Worm (Caenorhabditis elegans) whole organism, mixed stage, embryonic: ENCODE measurements around the gene moc-3.

ENCODE experiments used
- M03D4.4 ChIP-seq: sonication (generic microtip); optimal IDR thresholded peaks from 2 replicates; lab custom pipeline; 2017; ENCODE audit warnings: mild to moderate bottlenecking, missing genetic modification characterization, missing compliant biosample characterization
- ceh-83 ChIP-seq: fragments of 200-800 bp; sonication (Bioruptor generic); optimal IDR thresholded peaks from 2 replicates; lab custom pipeline; 2018; ENCODE audit warnings: mild to moderate bottlenecking, missing genetic modification characterization, missing compliant biosample characterization
- cnd-1 ChIP-seq: fragments of 200-800 bp; sonication (Bioruptor generic); optimal IDR thresholded peaks from 2 replicates; lab custom pipeline; 2018; ENCODE audit warnings: mild to moderate bottlenecking, missing genetic modification characterization, missing compliant biosample characterization
- elt-1 ChIP-seq: sonication (generic microtip); optimal IDR thresholded peaks from 2 replicates; lab custom pipeline; 2017; ENCODE audit warnings: missing genetic modification characterization, mild to moderate bottlenecking, missing compliant biosample characterization, antibody characterized with exemption, moderate library complexity, borderline replicate concordance; ENCODE audit not compliant: insufficient read depth
- unc-39 ChIP-seq: fragments of 150-350 bp; optimal IDR thresholded peaks from 2 replicates; lab custom pipeline; 2014; ENCODE audit warnings: missing biosample characterization, missing genetic modification characterization

- TF ChIP-seq unc-39 (tag; lab: Kevin White, UChicago) (no peak), elt-1 (tag; lab: Kevin White, UChicago) (no peak), ceh-83 (GFP tag; lab: Kevin White, UChicago) (no peak), M03D4.4 (tag; lab: Kevin White, UChicago) (no peak), cnd-1 (no peak)
Observed at ce11 chrIV:8126902-8127301, 3.5 kb upstream of the moc-3 start, which contains the start of gene ceph-41.
